Fruit fly (Drosophila melanogaster) whole organism, embryonic: ENCODE results near the gene zyd.
A peak's percentile ranks its signal among the peaks of the same experiment; 100 is the strongest.

Experiments
- CG10209 ChIP-seq: fragments of 200-800 bp; sonication (Bioruptor generic); optimal IDR thresholded peaks from 3 replicates; lab custom pipeline; 2017; ENCODE audit warnings: missing biosample characterization, mild to moderate bottlenecking, missing genetic modification characterization, missing genetic modification reagents
- CG10565 ChIP-seq: fragments of 200-800 bp; sonication (Bioruptor generic); optimal IDR thresholded peaks from 3 replicates; lab custom pipeline; 2016; ENCODE audit warnings: missing biosample characterization, mild to moderate bottlenecking, missing genetic modification characterization
- CG11723 ChIP-seq: fragments of 200-800 bp; sonication (Bioruptor generic); optimal IDR thresholded peaks from 2 replicates; lab custom pipeline; 2017; ENCODE audit warnings: missing biosample characterization, mild to moderate bottlenecking, missing genetic modification characterization
- CG15269 ChIP-seq: fragments of 200-800 bp; sonication (Bioruptor generic); optimal IDR thresholded peaks from 2 replicates; lab custom pipeline; 2018; ENCODE audit warnings: missing biosample characterization, mild to moderate bottlenecking, missing genetic modification characterization, moderate library complexity
- CG15696 ChIP-seq: fragments of 200-800 bp; sonication (Bioruptor generic); optimal IDR thresholded peaks from 2 replicates; lab custom pipeline; 2019; ENCODE audit warnings: missing biosample characterization, mild to moderate bottlenecking, missing genetic modification characterization, moderate library complexity
- CG18476 ChIP-seq: fragments of 200-800 bp; sonication (Bioruptor generic); optimal IDR thresholded peaks from 2 replicates; lab custom pipeline; 2016; ENCODE audit warnings: missing biosample characterization, mild to moderate bottlenecking, missing genetic modification characterization
- CG18619 ChIP-seq: fragments of 200-800 bp; sonication (Bioruptor generic); optimal IDR thresholded peaks from 3 replicates; lab custom pipeline; 2017; ENCODE audit warnings: missing biosample characterization, mild to moderate bottlenecking, missing genetic modification characterization
- CG2199 ChIP-seq: fragments of 200-800 bp; sonication (Bioruptor generic); IDR thresholded peaks from 3 replicates; pipeline ENCODE4 v1.3.6; 2022; ENCODE audit warnings: missing biosample characterization, missing genetic modification characterization
- CG2889 ChIP-seq: fragments of 200-800 bp; sonication (Bioruptor generic); IDR thresholded peaks from 3 replicates; pipeline ENCODE4 v1.3.6; 2022; ENCODE audit warnings: missing biosample characterization, missing genetic modification characterization
- CG31441 ChIP-seq: fragments of 200-800 bp; sonication (Bioruptor generic); IDR thresholded peaks from 2 replicates; pipeline ENCODE4 v1.3.6; 2022; ENCODE audit warnings: missing biosample characterization, missing genetic modification characterization
- CG3163 ChIP-seq: fragments of 200-800 bp; sonication (Bioruptor generic); optimal IDR thresholded peaks from 3 replicates; lab custom pipeline; 2016; ENCODE audit warnings: missing biosample characterization, missing genetic modification characterization
- CG4282 ChIP-seq: fragments of 200-800 bp; sonication (Bioruptor generic); optimal IDR thresholded peaks from 2 replicates; lab custom pipeline; 2016; ENCODE audit warnings: missing biosample characterization, missing genetic modification characterization
- CG6791 ChIP-seq: fragments of 200-800 bp; sonication (Bioruptor generic); IDR thresholded peaks from 3 replicates; pipeline ENCODE4 v1.3.6; 2022; ENCODE audit warnings: missing biosample characterization, missing genetic modification characterization; ENCODE audit not compliant: partially characterized antibody
- CG8359 ChIP-seq: fragments of 200-800 bp; sonication (Bioruptor generic); optimal IDR thresholded peaks from 2 replicates; lab custom pipeline; 2017; ENCODE audit warnings: missing biosample characterization, mild to moderate bottlenecking, missing genetic modification characterization, borderline replicate concordance
- Camta ChIP-seq: fragments of 200-800 bp; sonication (Bioruptor generic); optimal IDR thresholded peaks from 2 replicates; lab custom pipeline; 2016; ENCODE audit warnings: missing biosample characterization, missing genetic modification characterization
- Chrac-16 ChIP-seq: fragments of 200-800 bp; sonication (Bioruptor generic); optimal IDR thresholded peaks from 3 replicates; lab custom pipeline; 2016; ENCODE audit warnings: missing biosample characterization, missing genetic modification characterization
- D19B ChIP-seq: fragments of 200-800 bp; sonication (Bioruptor generic); optimal IDR thresholded peaks from 2 replicates; lab custom pipeline; 2017; ENCODE audit warnings: missing biosample characterization, mild to moderate bottlenecking, missing genetic modification characterization
- E2f2 ChIP-seq: fragments of 200-800 bp; sonication (Bioruptor generic); IDR thresholded peaks from 2 replicates; pipeline ENCODE4 v1.3.6; 2022; ENCODE audit warnings: missing biosample characterization, missing genetic modification characterization
- Ets65A ChIP-seq: fragments of 200-800 bp; sonication (Bioruptor generic); peaks from one replicate; lab custom pipeline; 2016; ENCODE audit warnings: missing biosample characterization, missing genetic modification characterization
- HLHmδ ChIP-seq: fragments of 200-800 bp; sonication (Bioruptor generic); optimal IDR thresholded peaks from 2 replicates; lab custom pipeline; 2018; ENCODE audit warnings: missing biosample characterization, mild to moderate bottlenecking, missing genetic modification characterization, moderate library complexity
- Hey ChIP-seq: fragments of 200-800 bp; sonication (Bioruptor generic); optimal IDR thresholded peaks from 3 replicates; lab custom pipeline; 2018; ENCODE audit warnings: missing biosample characterization, mild to moderate bottlenecking, missing genetic modification characterization
- Mad ChIP-seq: fragments of 200-800 bp; sonication (Bioruptor generic); optimal IDR thresholded peaks from 2 replicates; lab custom pipeline; 2016; ENCODE audit warnings: missing biosample characterization, missing genetic modification characterization
- Ravus ChIP-seq: fragments of 200-800 bp; sonication (Bioruptor generic); IDR thresholded peaks from 2 replicates; pipeline ENCODE4 v1.3.6; 2022; ENCODE audit warnings: missing biosample characterization, missing genetic modification characterization
- Rx ChIP-seq: fragments of 200-800 bp; sonication (Bioruptor generic); IDR thresholded peaks from 2 replicates; pipeline ENCODE4 v1.3.6; 2022; ENCODE audit warnings: missing biosample characterization, missing genetic modification characterization
- Sox102F ChIP-seq: fragments of 200-800 bp; sonication (Bioruptor generic); optimal IDR thresholded peaks from 2 replicates; lab custom pipeline; 2018; ENCODE audit warnings: missing biosample characterization, mild to moderate bottlenecking, missing genetic modification characterization, moderate library complexity
- Ssrp ChIP-seq: fragments of 200-800 bp; sonication (Bioruptor generic); optimal IDR thresholded peaks from 2 replicates; lab custom pipeline; 2018; ENCODE audit warnings: missing biosample characterization, mild to moderate bottlenecking, missing genetic modification characterization, moderate library complexity
- ap ChIP-seq: fragments of 200-800 bp; sonication (Bioruptor generic); IDR thresholded peaks from 2 replicates; pipeline ENCODE4 v1.3.6; 2022; ENCODE audit warnings: missing biosample characterization, missing genetic modification characterization
- bigmax ChIP-seq: fragments of 200-800 bp; sonication (Bioruptor generic); optimal IDR thresholded peaks from 2 replicates; lab custom pipeline; 2018; ENCODE audit warnings: missing biosample characterization, mild to moderate bottlenecking, missing genetic modification characterization
- cwo ChIP-seq: fragments of 200-800 bp; sonication (Bioruptor generic); optimal IDR thresholded peaks from 3 replicates; lab custom pipeline; 2017; ENCODE audit warnings: missing biosample characterization, missing genetic modification characterization, mild to moderate bottlenecking, moderate library complexity, missing genetic modification reagents
- da ChIP-seq: fragments of 200-800 bp; sonication (Bioruptor generic); optimal IDR thresholded peaks from 2 replicates; lab custom pipeline; 2016; ENCODE audit warnings: missing biosample characterization, missing genetic modification characterization
- ems ChIP-seq: fragments of 200-800 bp; sonication (Bioruptor generic); optimal IDR thresholded peaks from 3 replicates; lab custom pipeline; 2016; ENCODE audit warnings: missing biosample characterization, missing genetic modification characterization
- eyg ChIP-seq: fragments of 200-800 bp; sonication (Bioruptor generic); optimal IDR thresholded peaks from 3 replicates; lab custom pipeline; 2016; ENCODE audit warnings: missing biosample characterization, missing genetic modification characterization
- fd96Cb ChIP-seq: fragments of 200-800 bp; sonication (Bioruptor generic); optimal IDR thresholded peaks from 2 replicates; lab custom pipeline; 2018; ENCODE audit warnings: missing biosample characterization, mild to moderate bottlenecking, missing genetic modification characterization, moderate library complexity
- gfzf ChIP-seq: fragments of 200-800 bp; sonication (Bioruptor generic); optimal IDR thresholded peaks from 2 replicates; lab custom pipeline; 2016; ENCODE audit warnings: missing biosample characterization, mild to moderate bottlenecking, missing genetic modification characterization, moderate library complexity
- grau ChIP-seq: fragments of 200-800 bp; optimal IDR thresholded peaks from 3 replicates; lab custom pipeline; 2019; ENCODE audit warnings: missing biosample characterization, mild to moderate bottlenecking, missing genetic modification characterization, moderate library complexity
- grn ChIP-seq: fragments of 200-800 bp; sonication (Bioruptor generic); optimal IDR thresholded peaks from 3 replicates; lab custom pipeline; 2017; ENCODE audit warnings: missing biosample characterization, missing genetic modification characterization
- hb ChIP-seq: fragments of 200-800 bp; sonication (Bioruptor generic); IDR thresholded peaks from 3 replicates; pipeline ENCODE4 v1.3.6; 2022; ENCODE audit warnings: missing biosample characterization, missing genetic modification characterization; ENCODE audit not compliant: partially characterized antibody
- kah ChIP-seq: fragments of 200-800 bp; sonication (Bioruptor generic); optimal IDR thresholded peaks from 2 replicates; lab custom pipeline; 2018; ENCODE audit warnings: missing biosample characterization, mild to moderate bottlenecking, missing genetic modification characterization
- kay ChIP-seq: fragments of 200-800 bp; sonication (Bioruptor generic); optimal IDR thresholded peaks from 2 replicates; lab custom pipeline; 2016; ENCODE audit warnings: missing biosample characterization, missing genetic modification characterization
- knrl ChIP-seq: fragments of 200-800 bp; sonication (Bioruptor generic); IDR thresholded peaks from 3 replicates; pipeline ENCODE4 v1.3.6; 2022; ENCODE audit warnings: missing biosample characterization, missing genetic modification characterization; ENCODE audit not compliant: partially characterized antibody
- nau ChIP-seq: fragments of 200-800 bp; sonication (Bioruptor generic); optimal IDR thresholded peaks from 3 replicates; lab custom pipeline; 2017; ENCODE audit warnings: missing biosample characterization, mild to moderate bottlenecking, missing genetic modification characterization, missing genetic modification reagents
- nom ChIP-seq: fragments of 200-800 bp; sonication (Bioruptor generic); optimal IDR thresholded peaks from 2 replicates; lab custom pipeline; 2017; ENCODE audit warnings: missing biosample characterization, missing genetic modification characterization, mild to moderate bottlenecking, moderate library complexity, missing genetic modification reagents
- org-1 ChIP-seq: fragments of 200-800 bp; sonication (Bioruptor generic); optimal IDR thresholded peaks from 2 replicates; lab custom pipeline; 2017; ENCODE audit warnings: missing biosample characterization, missing genetic modification characterization
- pfk ChIP-seq: fragments of 200-800 bp; sonication (Bioruptor generic); optimal IDR thresholded peaks from 2 replicates; lab custom pipeline; 2018; ENCODE audit warnings: missing biosample characterization, mild to moderate bottlenecking, missing genetic modification characterization, moderate library complexity
- ro ChIP-seq: fragments of 200-800 bp; sonication (Bioruptor generic); IDR thresholded peaks from 2 replicates; pipeline ENCODE4 v1.3.6; 2022; ENCODE audit warnings: missing biosample characterization, missing genetic modification characterization
- sc ChIP-seq, 3 experiments: fragments of >200 bp in 2 of 3; fragments of 200-800 bp in 1 of 3; sonication (Bioruptor generic) in 1 of 3; optimal IDR thresholded peaks; 2 replicates in 2 of 3; 3 replicates in 1 of 3; lab custom pipeline; 2017; ENCODE audit warnings: mild to moderate bottlenecking in 1 of 3, missing biosample characterization in 1 of 3, missing genetic modification characterization in 1 of 3, missing genetic modification reagents in 1 of 3
- sd ChIP-seq: fragments of 200-800 bp; sonication (Bioruptor generic); optimal IDR thresholded peaks from 3 replicates; lab custom pipeline; 2018; ENCODE audit warnings: missing biosample characterization, mild to moderate bottlenecking, missing genetic modification characterization, moderate library complexity
- sqz ChIP-seq: fragments of 200-800 bp; sonication (Bioruptor generic); optimal IDR thresholded peaks from 3 replicates; lab custom pipeline; 2018; ENCODE audit warnings: missing biosample characterization, mild to moderate bottlenecking, missing genetic modification characterization
- tio ChIP-seq: fragments of 200-800 bp; sonication (Bioruptor generic); optimal IDR thresholded peaks from 2 replicates; lab custom pipeline; 2017; ENCODE audit warnings: missing biosample characterization, missing genetic modification characterization, inconsistent platforms
- vnd ChIP-seq: fragments of 200-800 bp; sonication (Bioruptor generic); IDR thresholded peaks from 3 replicates; pipeline ENCODE4 v1.3.6; 2022; ENCODE audit warnings: missing biosample characterization, missing genetic modification characterization; ENCODE audit not compliant: partially characterized antibody

Gene zyd

DNA sequence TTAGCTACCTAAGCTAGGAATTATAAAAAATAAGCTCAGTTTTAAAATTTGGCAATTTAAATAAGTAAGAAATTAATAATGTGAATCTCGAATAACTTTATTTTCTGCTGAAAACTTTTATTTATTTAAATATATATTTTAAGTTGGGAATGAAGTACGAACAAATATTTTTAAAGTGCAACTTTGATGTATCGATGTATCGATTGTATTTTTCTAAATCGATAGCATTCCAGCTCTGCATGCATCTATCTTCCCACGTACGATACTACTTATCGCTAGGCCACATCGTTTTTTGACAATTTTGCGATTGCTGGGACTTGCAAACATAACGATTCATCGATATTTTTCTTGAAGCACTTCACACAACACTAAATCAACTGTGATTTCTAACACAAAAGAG, 15.3 kb upstream of the zyd start (continued):
- TF ChIP-seq Camta (GFP tag; lab: Kevin White, UChicago) (no peak), ro (GFP tag; lab: Robert Waterston, UW) (no peak), CG6791 (GFP tag; lab: Robert Waterston, UW) (peak; percentile 99), bigmax (GFP tag; lab: Kevin White, UChicago) (no peak), CG15269 (no peak), CG10209 (GFP tag; lab: Kevin White, UChicago) (no peak), da (GFP tag; lab: Kevin White, UChicago) (no peak), ems (GFP tag; lab: Kevin White, UChicago) (no peak), Hey (tag; lab: Kevin White, UChicago) (no peak), Ssrp (tag; lab: Kevin White, UChicago) (peak; percentile 29), CG11723 (GFP tag; lab: Kevin White, UChicago) (no peak), sc (optimal IDR thresholded peaks at IDR 0.05; lab: Kevin White, UChicago) (no peak), sc (GFP tag; optimal IDR thresholded peaks at IDR 0.05; lab: Kevin White, UChicago) (no peak), fd96Cb (tag; lab: Kevin White, UChicago) (no peak), Ravus (no peak), grau (tag; lab: Kevin White, UChicago) (peak; percentile 7), Mad (no peak), org-1 (GFP tag; lab: Kevin White, UChicago) (no peak), CG3163 (GFP tag; lab: Kevin White, UChicago) (no peak), CG8359 (no peak), CG18619 (no peak), CG10565 (GFP tag; lab: Kevin White, UChicago) (no peak), CG4282 (GFP tag; lab: Kevin White, UChicago) (no peak), CG2889 (no peak), kay (GFP tag; lab: Kevin White, UChicago) (no peak), Chrac-16 (GFP tag; lab: Kevin White, UChicago) (no peak), knrl (peak; percentile 97), CG31441 (0 out of 2 replicates have a peak, but pooled peaks have one; percentile 17), HLHmδ (GFP tag; lab: Kevin White, UChicago) (no peak), sd (tag; lab: Kevin White, UChicago) (peak; percentile 11), Rx (GFP tag; lab: Robert Waterston, UW) (no peak), CG2199 (GFP tag; lab: Robert Waterston, UW) (peak; percentile 70; the same call in 1 of the 3 replicates), hb (GFP tag; lab: Robert Waterston, UW) (peak; percentile 99), CG18476 (no peak), Ets65A (GFP tag; lab: Kevin White, UChicago) (no peak), Sox102F (GFP tag; lab: Kevin White, UChicago) (peak; percentile 30), nau (no peak), sqz (GFP tag; lab: Kevin White, UChicago) (no peak), D19B (GFP tag; lab: Kevin White, UChicago) (no peak), kah (no peak), grn (peak; percentile 12), nom (no peak), pfk (GFP tag; lab: Kevin White, UChicago) (no peak), E2f2 (GFP tag; lab: Robert Waterston, UW) (peak; percentile 52), cwo (GFP tag; lab: Kevin White, UChicago) (no peak), CG15696 (tag; lab: Kevin White, UChicago) (no peak), eyg (no peak), gfzf (GFP tag; lab: Kevin White, UChicago) (peak; percentile 33), ap (GFP tag; lab: Robert Waterston, UW) (0 out of 2 replicates have a peak, but pooled peaks have one; percentile 11), tio (GFP tag; lab: Kevin White, UChicago) (no peak), vnd (GFP tag; lab: Robert Waterston, UW) (peak; percentile 98)
